Fruit fly (Drosophila melanogaster) whole organism, pupa: ENCODE results near the gene toy.

Experiments
- CG13204 ChIP-seq: fragments of 200-800 bp; sonication (Bioruptor generic); optimal IDR thresholded peaks from 2 replicates; lab custom pipeline; 2018; ENCODE audit warnings: missing biosample characterization, mild to moderate bottlenecking, missing genetic modification characterization, moderate library complexity
- CG14655 ChIP-seq: fragments of 200-800 bp; sonication (Bioruptor generic); optimal IDR thresholded peaks from 3 replicates; lab custom pipeline; 2017; ENCODE audit warnings: mild to moderate bottlenecking, missing biosample characterization, missing genetic modification reagents, missing genetic modification characterization
- CG32121 ChIP-seq: fragments of 200-800 bp; sonication (Bioruptor generic); IDR thresholded peaks from 2 replicates; pipeline ENCODE4 v1.3.6; 2022; ENCODE audit warnings: missing biosample characterization, missing genetic modification characterization
- CG34367 ChIP-seq: fragments of 200-800 bp; sonication (Bioruptor generic); optimal IDR thresholded peaks from 2 replicates; lab custom pipeline; 2018; ENCODE audit warnings: missing biosample characterization, mild to moderate bottlenecking, missing genetic modification characterization
- CG9948 ChIP-seq: fragments of 200-800 bp; sonication (Bioruptor generic); optimal IDR thresholded peaks from 2 replicates; lab custom pipeline; 2018; ENCODE audit warnings: missing biosample characterization, mild to moderate bottlenecking, missing genetic modification characterization, moderate library complexity
- D1 ChIP-seq: fragments of 200-800 bp; sonication (Bioruptor generic); optimal IDR thresholded peaks from 2 replicates; lab custom pipeline; 2018; ENCODE audit warnings: missing biosample characterization, mild to moderate bottlenecking, missing genetic modification characterization, moderate library complexity
- Ets98B ChIP-seq: fragments of 200-800 bp; sonication (Bioruptor generic); IDR thresholded peaks from 2 replicates; pipeline ENCODE4 v1.3.6; 2022; ENCODE audit warnings: missing biosample characterization, missing genetic modification characterization
- Pif1B ChIP-seq: fragments of 200-800 bp; sonication (Bioruptor generic); optimal IDR thresholded peaks from 3 replicates; lab custom pipeline; 2016; ENCODE audit warnings: missing biosample characterization, missing genetic modification characterization
- Snoo ChIP-seq: fragments of 200-800 bp; sonication (Bioruptor generic); optimal IDR thresholded peaks from 3 replicates; lab custom pipeline; 2017; ENCODE audit warnings: missing biosample characterization, mild to moderate bottlenecking, missing genetic modification characterization, inconsistent platforms
- gl ChIP-seq: fragments of 200-800 bp; sonication (Bioruptor generic); optimal IDR thresholded peaks from 2 replicates; lab custom pipeline; 2018; ENCODE audit warnings: missing biosample characterization, mild to moderate bottlenecking, missing genetic modification characterization

dm6 chr4:1025101-1025500 is 35.6 kb downstream of the toy start:
- TF ChIP-seq CG32121 (GFP tag; lab: Robert Waterston, UW) (no peak), Pif1B (GFP tag; lab: Kevin White, UChicago) (no peak), gl (no peak), Snoo (no peak), D1 (no peak), CG13204 (GFP tag; lab: Kevin White, UChicago) (no peak), CG9948 (tag; lab: Kevin White, UChicago) (no peak), CG34367 (tag; lab: Kevin White, UChicago) (no peak), CG14655 (GFP tag; lab: Kevin White, UChicago) (no peak), Ets98B (GFP tag; lab: Robert Waterston, UW) (no peak)
